Fruit fly (Drosophila melanogaster): ENCODE measurements around the gene CG8478.

CG8478 gene

dm6 chr3R:9771519-9771972, 8.1 kb downstream of the CG8478 start, which contains the start of gene CG9471 (continued):
- TF ChIP-seq CG1621 (tag; optimal IDR thresholded peaks at IDR 0.05) (peak; percentile 90), Sox102F (GFP tag; optimal IDR thresholded peaks at IDR 0.05) (peak; percentile 97), CG32006 (GFP tag; optimal IDR thresholded peaks at IDR 0.05) (peak; percentile 90), acj6 (GFP tag; optimal IDR thresholded peaks at IDR 0.05) (peak; percentile 96), CG10631 (GFP tag; optimal IDR thresholded peaks at IDR 0.05) (peak; percentile 96), cyc (GFP tag; optimal IDR thresholded peaks at IDR 0.05) (peak; percentile 96), CG6163 (GFP tag; IDR thresholded peaks at IDR 0.05) (peak; percentile 97), Smox (GFP tag; optimal IDR thresholded peaks at IDR 0.05) (peak; percentile 96), dsx (GFP tag; optimal IDR thresholded peaks at IDR 0.05; ENCODE audit: poor library complexity, severe bottlenecking) (peak; percentile 93), svp (GFP tag) (peak; percentile 99), lz (GFP tag; optimal IDR thresholded peaks at IDR 0.05) (peak; percentile 96), Ets21C (GFP tag; optimal IDR thresholded peaks at IDR 0.05) (peak; percentile 94), CG15336 (GFP tag; IDR thresholded peaks at IDR 0.05) (peak; percentile 96), CG9139 (GFP tag; optimal IDR thresholded peaks at IDR 0.05) (peak; percentile 80), Gug (GFP tag; IDR thresholded peaks at IDR 0.05) (peak; percentile 91), CG8319 (GFP tag; optimal IDR thresholded peaks at IDR 0.05) (peak; percentile 91), CG7368 (GFP tag; optimal IDR thresholded peaks at IDR 0.05) (peak; percentile 94), CG3919 (GFP tag; optimal IDR thresholded peaks at IDR 0.05) (peak; percentile 96), ss (GFP tag; optimal IDR thresholded peaks at IDR 0.05) (peak; percentile 81 to 89), net (GFP tag; optimal IDR thresholded peaks at IDR 0.05) (peak; percentile 95), Eip78C (GFP tag) (peak; percentile 99), vri (GFP tag; optimal IDR thresholded peaks at IDR 0.05) (peak; percentile 98), CG6276 (GFP tag; optimal IDR thresholded peaks at IDR 0.05) (peak; percentile 90), salr (GFP tag; optimal IDR thresholded peaks at IDR 0.05) (peak; percentile 76 to 91), CG4318 (GFP tag; optimal IDR thresholded peaks at IDR 0.05) (no peak), CG6854 (GFP tag; optimal IDR thresholded peaks at IDR 0.05) (peak; percentile 87), esn (GFP tag; optimal IDR thresholded peaks at IDR 0.05) (peak; percentile 98), CG31627 (GFP tag; optimal IDR thresholded peaks at IDR 0.05) (peak; percentile 97), CG8632 (GFP tag; optimal IDR thresholded peaks at IDR 0.05) (peak; percentile 96), Hr4 (GFP tag; optimal IDR thresholded peaks at IDR 0.05) (peak; percentile 96), CG3032 (tag; optimal IDR thresholded peaks at IDR 0.05) (peak; percentile 89), CG11294 (GFP tag; IDR thresholded peaks at IDR 0.05) (peak; percentile 90), Hr39 (GFP tag; optimal IDR thresholded peaks at IDR 0.05) (peak; percentile 97), Eip75B (GFP tag; optimal IDR thresholded peaks at IDR 0.05) (peak; percentile 95), CG11762 (GFP tag; optimal IDR thresholded peaks at IDR 0.05; ENCODE audit: insufficient read depth) (peak; percentile 94), Met (GFP tag; optimal IDR thresholded peaks at IDR 0.05) (peak; percentile 97), CG34406 (GFP tag; optimal IDR thresholded peaks at IDR 0.05) (peak; percentile 95)

dm6 chr3R:9774147-9774546, 10.7 kb downstream of the CG8478 start, which contains the start of gene Whamy:
Gene Whamy (minus strand): TSS chr3R:9774419.
- TF ChIP-seq svp (GFP tag) (peak; percentile 72), CG16779 (tag; optimal IDR thresholded peaks at IDR 0.05) (peak; percentile 12), Gug (GFP tag; IDR thresholded peaks at IDR 0.05) (no peak), Eip78C (GFP tag) (peak; percentile 26), ss (GFP tag; optimal IDR thresholded peaks at IDR 0.05) (peak in 1 of 2 experiments; percentile 8), CG4318 (GFP tag; optimal IDR thresholded peaks at IDR 0.05) (no peak), vri (GFP tag; optimal IDR thresholded peaks at IDR 0.05) (peak; percentile 88), CG6854 (GFP tag; optimal IDR thresholded peaks at IDR 0.05) (no peak), CG7368 (GFP tag; optimal IDR thresholded peaks at IDR 0.05) (no peak), Sox15 (GFP tag; optimal IDR thresholded peaks at IDR 0.05) (no peak), fd59A (GFP tag; optimal IDR thresholded peaks at IDR 0.05) (no peak), fkh (GFP tag; optimal IDR thresholded peaks at IDR 0.05) (no peak), dac (GFP tag; optimal IDR thresholded peaks at IDR 0.05) (no peak), CG3032 (tag; optimal IDR thresholded peaks at IDR 0.05) (no peak), topi (GFP tag; optimal IDR thresholded peaks at IDR 0.05) (peak; percentile 13), CG3919 (GFP tag; optimal IDR thresholded peaks at IDR 0.05) (no peak), cyc (GFP tag; optimal IDR thresholded peaks at IDR 0.05) (no peak)
